Worm (Caenorhabditis elegans) whole organism, early embryonic: ENCODE results near the gene gly-4.

Source experiments
- B0310.2 ChIP-seq: sonication (generic microtip); optimal IDR thresholded peaks from 2 replicates; lab custom pipeline; 2016; ENCODE audit warnings: mild to moderate bottlenecking, missing genetic modification characterization, missing compliant biosample characterization
- ama-1 ChIP-seq: fragments of 150-350 bp; optimal IDR thresholded peaks from 2 replicates; lab custom pipeline; 2014
- ceh-13 ChIP-seq: fragments of 200-800 bp; sonication (Bioruptor generic); optimal IDR thresholded peaks from 2 replicates; lab custom pipeline; 2018; ENCODE audit warnings: mild to moderate bottlenecking, missing genetic modification characterization, missing compliant biosample characterization
- ets-7 ChIP-seq: sonication (generic microtip); optimal IDR thresholded peaks from 2 replicates; lab custom pipeline; 2016; ENCODE audit warnings: missing genotype, missing genetic modification characterization, missing compliant biosample characterization
- flt-1 ChIP-seq: fragments of 200-800 bp; sonication (Bioruptor generic); IDR thresholded peaks from 2 replicates; pipeline ENCODE4 v1.3.6; 2022; ENCODE audit warnings: missing genetic modification characterization, missing compliant biosample characterization
- hmg-4 ChIP-seq: fragments of 200-800 bp; sonication (Bioruptor generic); optimal IDR thresholded peaks from 2 replicates; lab custom pipeline; 2018; ENCODE audit warnings: mild to moderate bottlenecking, missing genetic modification characterization, missing compliant biosample characterization
- pes-1 ChIP-seq: fragments of 200-800 bp; sonication (Bioruptor generic); IDR thresholded peaks from 2 replicates; pipeline ENCODE4 v1.3.6; 2022; ENCODE audit warnings: missing genetic modification reagents, missing genetic modification characterization, missing compliant biosample characterization
- sea-1 ChIP-seq: fragments of 200-800 bp; sonication (Bioruptor generic); conservative IDR thresholded peaks from 2 replicates; pipeline ENCODE4 v1.3.6; 2022; ENCODE audit warnings: missing genetic modification characterization, missing compliant biosample characterization
- tra-4 ChIP-seq: sonication (generic microtip); optimal IDR thresholded peaks from 2 replicates; lab custom pipeline; 2017; ENCODE audit warnings: missing genetic modification characterization, missing compliant biosample characterization

ce11 chrV:19899167-19899566 lies 4.0 kb upstream of the gly-4 start, which contains the start of gene Y116F11B.14:
- TF ChIP-seq flt-1 (GFP tag; lab: Robert Waterston, UW) (no peak), ama-1 (lab: Kevin White, UChicago) (no peak), tra-4 (no peak), sea-1 (no peak), pes-1 (no peak), ceh-13 (GFP tag; lab: Kevin White, UChicago) (no peak), B0310.2 (tag; lab: Kevin White, UChicago) (no peak), ets-7 (no peak), hmg-4 (GFP tag; lab: Kevin White, UChicago) (no peak)
